Worm (Caenorhabditis elegans) whole organism, young adult: ENCODE measurements around the gene rpn-5.

Experiments
- B0019.2 ChIP-seq: fragments of 200-800 bp; sonication (Bioruptor generic); conservative IDR thresholded peaks from 2 replicates; pipeline ENCODE4 v1.3.6; 2022; ENCODE audit warnings: missing genetic modification reagents, missing genetic modification characterization, missing compliant biosample characterization
- B0336.3 ChIP-seq: fragments of 200-800 bp; sonication (Bioruptor generic); IDR thresholded peaks from 2 replicates; pipeline ENCODE4 v1.3.6; 2022; ENCODE audit warnings: missing genetic modification characterization, missing compliant biosample characterization
- C06A6.2 ChIP-seq: fragments of 200-800 bp; sonication (Bioruptor generic); conservative IDR thresholded peaks from 2 replicates; pipeline ENCODE4 v1.3.6; 2022; ENCODE audit warnings: missing genetic modification characterization, missing compliant biosample characterization
- F52B5.7 ChIP-seq: sonication (generic microtip); optimal IDR thresholded peaks from 2 replicates; lab custom pipeline; 2016; ENCODE audit warnings: mild to moderate bottlenecking, missing genetic modification characterization, missing compliant biosample characterization
- F55B11.4 ChIP-seq: sonication (generic microtip); optimal IDR thresholded peaks from 2 replicates; lab custom pipeline; 2016; ENCODE audit warnings: missing compliant biosample characterization, missing genetic modification characterization, borderline replicate concordance; ENCODE audit not compliant: insufficient read depth
- F57C9.4 ChIP-seq: sonication (generic microtip); optimal IDR thresholded peaks from 2 replicates; lab custom pipeline; 2017; ENCODE audit warnings: mild to moderate bottlenecking, missing genetic modification characterization, missing compliant biosample characterization
- T26A5.8 ChIP-seq: sonication (generic microtip); optimal IDR thresholded peaks from 2 replicates; lab custom pipeline; 2016; ENCODE audit warnings: missing genetic modification characterization, missing compliant biosample characterization
- Y56A3A.18 ChIP-seq: fragments of 200-800 bp; sonication (Bioruptor generic); IDR thresholded peaks from 2 replicates; pipeline ENCODE4 v1.3.6; 2022; ENCODE audit warnings: missing genetic modification reagents, missing genetic modification characterization, missing compliant biosample characterization
- Y95B8A.8 ChIP-seq: fragments of 200-800 bp; sonication (Bioruptor generic); IDR thresholded peaks from 2 replicates; pipeline ENCODE4 v1.3.6; 2022; ENCODE audit warnings: missing genetic modification reagents, missing genetic modification characterization, missing compliant biosample characterization
- akir-1 ChIP-seq: fragments of 200-800 bp; sonication (Bioruptor generic); optimal IDR thresholded peaks from 2 replicates; lab custom pipeline; 2018; ENCODE audit warnings: mild to moderate bottlenecking, missing genetic modification characterization, moderate library complexity, missing compliant biosample characterization
- ama-1 ChIP-seq, 3 experiments: fragments of 150-350 bp in 1 of 3; sonication (generic microtip) in 2 of 3; optimal IDR thresholded peaks; 2 replicates each; lab custom pipeline; 2014 to 2018; ENCODE audit warnings: missing biosample characterization in 2 of 3, missing genetic modification characterization in 2 of 3, missing genetic modification reagents in 2 of 3
- attf-6 ChIP-seq: fragments of 200-800 bp; sonication (Bioruptor generic); IDR thresholded peaks from 2 replicates; pipeline ENCODE4 v1.3.6; 2022; ENCODE audit warnings: missing genetic modification reagents, missing genetic modification characterization, missing compliant biosample characterization
- bed-1 ChIP-seq: fragments of 200-800 bp; sonication (Bioruptor generic); IDR thresholded peaks from 2 replicates; pipeline ENCODE4 v1.3.6; 2022; ENCODE audit warnings: missing genetic modification reagents, missing genetic modification characterization, missing compliant biosample characterization
- cebp-1 ChIP-seq, 2 experiments: fragments of 200-800 bp in 1 of 2; sonication (Bioruptor generic) in 1 of 2; sonication (generic microtip) in 1 of 2; IDR thresholded peaks in 1 of 2; optimal IDR thresholded peaks in 1 of 2; 2 replicates each; pipeline versions ENCODE4 v1.3.6 to Lab custom; 2017 to 2022; ENCODE audit warnings: missing compliant biosample characterization in 2 of 2, missing genetic modification characterization in 2 of 2, mild to moderate bottlenecking in 1 of 2, missing genetic modification reagents in 1 of 2, moderate library complexity in 1 of 2
- ceh-58 ChIP-seq: fragments of 200-800 bp; sonication (Bioruptor generic); IDR thresholded peaks from 2 replicates; pipeline ENCODE4 v1.3.6; 2022; ENCODE audit warnings: missing genetic modification characterization, missing compliant biosample characterization
- ceh-79 ChIP-seq: sonication (generic microtip); optimal IDR thresholded peaks from 2 replicates; lab custom pipeline; 2017; ENCODE audit warnings: mild to moderate bottlenecking, missing genetic modification characterization, missing compliant biosample characterization
- ceh-91 ChIP-seq: fragments of 200-800 bp; sonication (Bioruptor generic); IDR thresholded peaks from 2 replicates; pipeline ENCODE4 v1.3.6; 2022; ENCODE audit warnings: missing genetic modification reagents, missing genetic modification characterization, missing compliant biosample characterization
- dpff-1 ChIP-seq: sonication (generic microtip); optimal IDR thresholded peaks from 2 replicates; lab custom pipeline; 2017; ENCODE audit warnings: mild to moderate bottlenecking, missing genetic modification characterization, missing compliant biosample characterization
- egrh-3 ChIP-seq: fragments of 200-800 bp; sonication (Bioruptor generic); IDR thresholded peaks from 2 replicates; pipeline ENCODE4 v1.3.6; 2022; ENCODE audit warnings: missing genetic modification reagents, missing genetic modification characterization, missing compliant biosample characterization
- ekl-4 ChIP-seq: fragments of 200-800 bp; sonication (Bioruptor generic); IDR thresholded peaks from 2 replicates; pipeline ENCODE4 v1.3.6; 2022; ENCODE audit warnings: missing genetic modification reagents, missing genetic modification characterization, missing compliant biosample characterization
- him-1 ChIP-seq: sonication (generic microtip); optimal IDR thresholded peaks from 2 replicates; lab custom pipeline; 2016; ENCODE audit warnings: missing genotype, missing genetic modification reagents, missing genetic modification characterization, missing compliant biosample characterization
- hlh-12 ChIP-seq: sonication (generic microtip); optimal IDR thresholded peaks from 2 replicates; lab custom pipeline; 2016; ENCODE audit warnings: missing genetic modification characterization, missing compliant biosample characterization
- hlh-26 ChIP-seq: fragments of 200-800 bp; sonication (Bioruptor generic); conservative IDR thresholded peaks from 2 replicates; pipeline ENCODE4 v1.3.6; 2022; ENCODE audit warnings: missing genetic modification reagents, missing genetic modification characterization, missing compliant biosample characterization
- lin-35 ChIP-seq, 3 experiments: fragments of 150-350 bp in 2 of 3; sonication (generic microtip) in 1 of 3; optimal IDR thresholded peaks; 2 replicates each; lab custom pipeline; 2014 to 2018; ENCODE audit warnings: missing biosample characterization in 3 of 3, missing genetic modification characterization in 3 of 3, missing genetic modification reagents in 3 of 3
- lin-54 ChIP-seq: fragments of 200-800 bp; sonication (Bioruptor generic); optimal IDR thresholded peaks from 2 replicates; lab custom pipeline; 2018; ENCODE audit warnings: mild to moderate bottlenecking, missing genetic modification characterization, missing compliant biosample characterization
- madf-8 ChIP-seq: fragments of 200-800 bp; sonication (Bioruptor generic); conservative IDR thresholded peaks from 2 replicates; pipeline ENCODE4 v1.3.6; 2022; ENCODE audit warnings: missing genetic modification reagents, missing genetic modification characterization, missing compliant biosample characterization
- mel-28 ChIP-seq: sonication (generic microtip); optimal IDR thresholded peaks from 2 replicates; lab custom pipeline; 2016; ENCODE audit warnings: borderline replicate concordance, mild to moderate bottlenecking, missing genetic modification characterization, missing compliant biosample characterization
- mes-4 ChIP-seq: sonication (generic microtip); optimal IDR thresholded peaks from 2 replicates; lab custom pipeline; 2016; ENCODE audit warnings: missing genotype, missing genetic modification characterization, missing compliant biosample characterization
- mxl-1 ChIP-seq: sonication (generic microtip); optimal IDR thresholded peaks from 2 replicates; lab custom pipeline; 2016; ENCODE audit warnings: missing genetic modification characterization, missing compliant biosample characterization
- nfya-1 ChIP-seq: sonication (generic microtip); optimal IDR thresholded peaks from 2 replicates; lab custom pipeline; 2017; ENCODE audit warnings: antibody characterized with exemption, missing compliant biosample characterization, missing genetic modification characterization, borderline replicate concordance; ENCODE audit not compliant: insufficient read depth
- snpc-1.1 ChIP-seq: sonication (generic microtip); optimal IDR thresholded peaks from 2 replicates; lab custom pipeline; 2017; ENCODE audit warnings: missing genetic modification characterization, mild to moderate bottlenecking, missing compliant biosample characterization, antibody characterized with exemption, moderate library complexity, missing genotype, missing genetic modification reagents; ENCODE audit not compliant: insufficient read depth
- snpc-1.3 ChIP-seq: sonication (generic microtip); optimal IDR thresholded peaks from 2 replicates; lab custom pipeline; 2017; ENCODE audit warnings: missing genetic modification characterization, mild to moderate bottlenecking, missing compliant biosample characterization, antibody characterized with exemption, moderate library complexity, missing genotype, missing genetic modification reagents; ENCODE audit not compliant: insufficient read depth
- snpc-4 ChIP-seq, 5 experiments: fragments of 150-350 bp in 1 of 5; sonication (generic microtip) in 4 of 5; optimal IDR thresholded peaks; 2 replicates each; lab custom pipeline; 2014 to 2018; ENCODE audit warnings: missing genetic modification characterization in 5 of 5, missing biosample characterization in 3 of 5, antibody characterized with exemption in 2 of 5, mild to moderate bottlenecking in 2 of 5, missing compliant biosample characterization in 2 of 5, missing genotype in 2 of 5, moderate library complexity in 2 of 5, missing genetic modification reagents in 1 of 5
- tbp1 ChIP-seq: fragments of 200-800 bp; sonication (Bioruptor generic); optimal IDR thresholded peaks from 2 replicates; lab custom pipeline; 2018; ENCODE audit warnings: mild to moderate bottlenecking, missing genetic modification characterization, missing compliant biosample characterization
- tbx-9 ChIP-seq: sonication (generic microtip); optimal IDR thresholded peaks from 2 replicates; lab custom pipeline; 2016; ENCODE audit warnings: borderline replicate concordance, missing genetic modification characterization, inconsistent platforms, missing compliant biosample characterization
- tlf-1 ChIP-seq: fragments of 200-800 bp; sonication (Bioruptor generic); optimal IDR thresholded peaks from 2 replicates; lab custom pipeline; 2018; ENCODE audit warnings: mild to moderate bottlenecking, missing genetic modification characterization, missing compliant biosample characterization
- unc-130 ChIP-seq: sonication (generic microtip); optimal IDR thresholded peaks from 2 replicates; lab custom pipeline; 2016; ENCODE audit warnings: missing genetic modification reagents, missing genetic modification characterization, missing compliant biosample characterization
- ztf-22 ChIP-seq: fragments of 200-800 bp; sonication (Bioruptor generic); optimal IDR thresholded peaks from 2 replicates; lab custom pipeline; 2018; ENCODE audit warnings: mild to moderate bottlenecking, missing genetic modification characterization, moderate library complexity, missing compliant biosample characterization
- ztf-25 ChIP-seq: fragments of 200-800 bp; sonication (Bioruptor generic); IDR thresholded peaks from 2 replicates; pipeline ENCODE4 v1.3.6; 2022; ENCODE audit warnings: missing genetic modification reagents, missing genetic modification characterization, missing compliant biosample characterization
- ztf-3 ChIP-seq: fragments of 200-800 bp; sonication (Bioruptor generic); optimal IDR thresholded peaks from 2 replicates; lab custom pipeline; 2018; ENCODE audit warnings: mild to moderate bottlenecking, missing genetic modification characterization, missing compliant biosample characterization

Gene rpn-5

DNA sequence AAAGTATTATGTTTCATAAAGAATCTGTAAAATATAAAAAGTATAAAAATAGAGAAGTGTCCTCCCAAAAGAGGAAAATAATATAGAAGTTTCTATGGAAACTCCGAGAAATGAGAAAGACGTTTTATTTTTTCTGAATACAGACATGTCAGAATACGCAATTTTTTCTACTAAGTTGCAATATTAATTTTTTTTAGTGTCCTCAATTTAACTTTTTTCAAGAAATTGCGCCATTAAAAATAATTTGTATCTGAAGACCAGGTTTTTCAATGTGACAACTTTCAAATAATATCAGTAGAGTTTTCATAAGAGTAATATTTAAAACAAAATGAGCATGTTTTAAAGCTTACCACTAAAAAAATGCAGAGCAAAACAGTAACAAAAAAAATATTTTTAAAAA, 30.7 kb downstream of the rpn-5 start, which contains the start of gene fut-5:
Gene fut-5 (minus strand): TSS at position 101 of the 400 bp plus-strand sequence.
- TF ChIP-seq attf-6 (GFP tag; lab: Robert Waterston, UW) (no peak), mes-4 (tag; lab: Kevin White, UChicago) (no peak), mxl-1 (tag; lab: Kevin White, UChicago) (no peak), lin-35 (GFP tag; optimal IDR thresholded peaks at IDR 0.05; lab: Kevin White, UChicago) (no peak), ceh-91 (no peak), nfya-1 (tag; lab: Kevin White, UChicago) (no peak), cebp-1 (GFP tag; IDR thresholded peaks at IDR 0.05; lab: Robert Waterston, UW) (no peak), cebp-1 (tag; optimal IDR thresholded peaks at IDR 0.05; lab: Kevin White, UChicago) (no peak), B0019.2 (no peak), tlf-1 (GFP tag; lab: Kevin White, UChicago) (no peak), ama-1 (optimal IDR thresholded peaks at IDR 0.05; lab: Kevin White, UChicago) (no peak), ama-1 (GFP tag; optimal IDR thresholded peaks at IDR 0.05; lab: Kevin White, UChicago) (no peak), lin-54 (GFP tag; lab: Kevin White, UChicago) (no peak), C06A6.2 (GFP tag; lab: Robert Waterston, UW) (no peak), ztf-25 (no peak), snpc-1.3 (tag; lab: Kevin White, UChicago) (no peak), Y95B8A.8 (GFP tag; lab: Robert Waterston, UW) (no peak), akir-1 (GFP tag; lab: Kevin White, UChicago) (no peak), B0336.3 (GFP tag; lab: Robert Waterston, UW) (no peak), ztf-3 (GFP tag; lab: Kevin White, UChicago) (no peak)

DNA sequence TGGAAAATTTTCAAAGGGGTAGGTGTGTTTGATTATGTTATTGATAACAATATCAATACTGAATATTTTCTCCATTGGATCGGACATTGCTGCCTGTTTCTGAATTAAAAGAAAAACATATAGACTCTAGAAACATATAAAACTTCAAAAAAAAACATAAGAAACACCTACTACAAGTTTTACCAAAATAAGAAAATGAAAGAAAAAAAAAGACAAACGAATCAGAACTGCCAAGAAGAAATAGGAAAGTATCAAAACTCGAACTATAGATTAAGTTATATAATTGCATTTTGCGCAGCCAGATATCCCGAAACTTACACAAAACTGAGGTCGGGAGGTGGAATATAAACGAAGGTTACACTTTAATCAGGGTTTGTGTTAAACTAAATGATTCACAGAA, 32.9 kb downstream of the rpn-5 start, which contains the start of gene T05A7.11:
Gene T05A7.11 (minus strand): TSS at position 101 of the 400 bp plus-strand sequence.
- no peak for TF ChIP-seq tbx-9 (tag; lab: Kevin White, UChicago)
- TF ChIP-seq hlh-12 (tag; lab: Kevin White, UChicago): no peak
- TF ChIP-seq egrh-3 (GFP tag; lab: Robert Waterston, UW): no peak
- no peak for TF ChIP-seq Y56A3A.18 (GFP tag; lab: Robert Waterston, UW)
- TF ChIP-seq lin-35 (GFP tag; optimal IDR thresholded peaks at IDR 0.05; lab: Kevin White, UChicago): no peak
- no peak for TF ChIP-seq snpc-4 (GFP tag; optimal IDR thresholded peaks at IDR 0.05; lab: Kevin White, UChicago)
- TF ChIP-seq snpc-4 (tag; optimal IDR thresholded peaks at IDR 0.05; lab: Kevin White, UChicago): no peak
- TF ChIP-seq madf-8 (GFP tag; lab: Robert Waterston, UW): no peak
- TF ChIP-seq tlf-1 (GFP tag; lab: Kevin White, UChicago): no peak
- no peak for TF ChIP-seq F52B5.7 (tag; lab: Kevin White, UChicago)
- TF ChIP-seq him-1: no peak
- no peak for TF ChIP-seq F55B11.4 (tag; lab: Kevin White, UChicago)
- no peak for TF ChIP-seq ceh-79 (tag; lab: Kevin White, UChicago)

DNA sequence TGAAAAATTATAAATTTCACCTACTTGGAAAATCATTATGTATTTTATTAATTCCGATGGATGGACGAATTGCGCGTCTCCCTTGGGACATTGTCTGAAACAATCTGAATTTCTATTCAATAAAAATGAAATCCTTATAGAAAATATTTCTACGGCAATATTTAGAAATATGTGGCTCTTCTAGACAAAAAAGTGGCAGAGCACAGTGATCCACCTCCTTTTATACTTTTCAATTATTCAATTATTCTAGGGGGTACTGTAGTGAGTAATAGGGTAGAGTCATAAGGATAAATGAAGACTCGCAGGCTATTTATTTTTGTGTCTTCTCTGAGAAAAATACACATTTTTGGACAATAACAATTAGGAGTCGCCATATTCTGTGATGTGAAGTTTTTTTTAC, 35.0 kb downstream of the rpn-5 start, which contains the start of gene T05A7.12:
Gene T05A7.12 (minus strand): TSS at position 101 of the 400 bp plus-strand sequence.
- TF ChIP-seq F55B11.4 (tag; lab: Kevin White, UChicago): no peak
- no peak for TF ChIP-seq snpc-1.3 (tag; lab: Kevin White, UChicago)
- no peak for TF ChIP-seq ztf-22 (GFP tag; lab: Kevin White, UChicago)
- TF ChIP-seq ceh-58 (GFP tag; lab: Robert Waterston, UW): no peak
- TF ChIP-seq ceh-91: no peak
- TF ChIP-seq T26A5.8 (tag; lab: Kevin White, UChicago): no peak
- no peak for TF ChIP-seq unc-130 (GFP tag; lab: Kevin White, UChicago)
- TF ChIP-seq lin-35 (GFP tag; optimal IDR thresholded peaks at IDR 0.05; lab: Kevin White, UChicago): no peak
- no peak for TF ChIP-seq F52B5.7 (tag; lab: Kevin White, UChicago)
- no peak for TF ChIP-seq tbp1
- TF ChIP-seq ekl-4 (GFP tag; lab: Robert Waterston, UW): no peak
- no peak for TF ChIP-seq bed-1 (GFP tag; lab: Robert Waterston, UW)
- TF ChIP-seq tbx-9 (tag; lab: Kevin White, UChicago): no peak
- TF ChIP-seq mel-28: no peak
- no peak for TF ChIP-seq F57C9.4
- TF ChIP-seq madf-8 (GFP tag; lab: Robert Waterston, UW): no peak
- TF ChIP-seq hlh-26: no peak
- no peak for TF ChIP-seq dpff-1 (tag; lab: Kevin White, UChicago)
- TF ChIP-seq snpc-1.1 (tag; lab: Kevin White, UChicago): no peak
